Worm (Caenorhabditis elegans): Measurements from ENCODE around the gene C16C10.4.

The C16C10.4 gene

ce11 chrIII:4220864-4221263 lies 49.7 kb downstream of the C16C10.4 start:
- peak; percentile 24 for TF ChIP-seq ztf-4 (tag; optimal IDR thresholded peaks at IDR 0.05)
- TF ChIP-seq ama-1 (optimal IDR thresholded peaks at IDR 0.05), result no peak
- TF ChIP-seq unc-86 (tag; optimal IDR thresholded peaks at IDR 0.05), result no peak
- no peak for TF ChIP-seq ets-5 (GFP tag; IDR thresholded peaks at IDR 0.05)
- peak; percentile 70 for TF ChIP-seq pax-3 (tag; optimal IDR thresholded peaks at IDR 0.05)
- no peak for TF ChIP-seq nhr-85 (tag)
- TF ChIP-seq lin-13 (GFP tag; optimal IDR thresholded peaks at IDR 0.05), result no peak
- peak; percentile 2 for TF ChIP-seq hlh-4 (tag; optimal IDR thresholded peaks at IDR 0.05)
- no peak for TF ChIP-seq snu-23 (GFP tag; optimal IDR thresholded peaks at IDR 0.05)
- TF ChIP-seq efl-1 (optimal IDR thresholded peaks at IDR 0.05), result no peak
- TF ChIP-seq efl-1 (GFP tag; optimal IDR thresholded peaks at IDR 0.05 in 1 of 2), result no peak
- TF ChIP-seq swsn-7 (tag; optimal IDR thresholded peaks at IDR 0.05), result no peak
- no peak for TF ChIP-seq unc-98 (GFP tag; IDR thresholded peaks at IDR 0.05)
- TF ChIP-seq sox-4 (tag; optimal IDR thresholded peaks at IDR 0.05), result peak; percentile 20
- no peak for TF ChIP-seq aly-2 (tag; optimal IDR thresholded peaks at IDR 0.05)
- TF ChIP-seq alr-1 (tag; optimal IDR thresholded peaks at IDR 0.05; ENCODE audit: borderline replicate concordance), result no peak
- no peak for TF ChIP-seq fos-1 (tag; optimal IDR thresholded peaks at IDR 0.05)
- TF ChIP-seq pag-3 (tag; optimal IDR thresholded peaks at IDR 0.05; ENCODE audit: borderline replicate concordance, insufficient read depth), result no peak
- no peak for TF ChIP-seq egl-27 (tag; optimal IDR thresholded peaks at IDR 0.05)
- no peak for TF ChIP-seq jun-1 (tag; optimal IDR thresholded peaks at IDR 0.05)
- no peak for TF ChIP-seq isw-1 (GFP tag; IDR thresholded peaks at IDR 0.05)
- TF ChIP-seq rnt-1 (tag; optimal IDR thresholded peaks at IDR 0.05), result no peak
- no peak for TF ChIP-seq lsy-2 (tag; optimal IDR thresholded peaks at IDR 0.05)
- TF ChIP-seq nhr-237 (tag; optimal IDR thresholded peaks at IDR 0.05), result no peak
- no peak for TF ChIP-seq mdl-1 (tag; optimal IDR thresholded peaks at IDR 0.05)
- no peak for TF ChIP-seq lin-35 (GFP tag; optimal IDR thresholded peaks at IDR 0.05)
- no peak for TF ChIP-seq dpl-1 (GFP tag; optimal IDR thresholded peaks at IDR 0.05)
- no peak for TF ChIP-seq unc-130 (tag; optimal IDR thresholded peaks at IDR 0.05)
- no peak for TF ChIP-seq lin-39 (tag; optimal IDR thresholded peaks at IDR 0.05)
- TF ChIP-seq nhr-76 (tag; optimal IDR thresholded peaks at IDR 0.05), result no peak
- no peak for TF ChIP-seq unc-30 (tag; optimal IDR thresholded peaks at IDR 0.05)
- no peak for TF ChIP-seq fkh-4 (tag; optimal IDR thresholded peaks at IDR 0.05; ENCODE audit: borderline replicate concordance)
- no peak for TF ChIP-seq nhr-12 (tag; optimal IDR thresholded peaks at IDR 0.05)
- peak; percentile 60 for TF ChIP-seq nhr-47 (tag; optimal IDR thresholded peaks at IDR 0.05)
- TF ChIP-seq sup-37 (GFP tag; optimal IDR thresholded peaks at IDR 0.05), result no peak
- TF ChIP-seq skn-1 (tag; optimal IDR thresholded peaks at IDR 0.05), result no peak
- TF ChIP-seq nhr-20 (tag; optimal IDR thresholded peaks at IDR 0.05), result no peak
- TF ChIP-seq grh-1 (GFP tag; IDR thresholded peaks at IDR 0.05), result no peak
- TF ChIP-seq elt-3 (tag; optimal IDR thresholded peaks at IDR 0.05), result no peak
- TF ChIP-seq C16A3.4 (tag; optimal IDR thresholded peaks at IDR 0.05), result no peak
- no peak for TF ChIP-seq ces-1 (GFP tag; optimal IDR thresholded peaks at IDR 0.05)
- no peak for TF ChIP-seq nhr-77 (tag; optimal IDR thresholded peaks at IDR 0.05)
- no peak for TF ChIP-seq irx-1 (tag; optimal IDR thresholded peaks at IDR 0.05)
- no peak for TF ChIP-seq nhr-84 (tag; optimal IDR thresholded peaks at IDR 0.05)
- no peak for TF ChIP-seq xbp-1 (tag; optimal IDR thresholded peaks at IDR 0.05)
- no peak for TF ChIP-seq mab-9 (GFP tag; IDR thresholded peaks at IDR 0.05)
- TF ChIP-seq zip-4 (GFP tag; optimal IDR thresholded peaks at IDR 0.05), result no peak
- no peak for TF ChIP-seq ceh-8 (GFP tag; optimal IDR thresholded peaks at IDR 0.05)
- no peak for TF ChIP-seq elt-2 (tag; optimal IDR thresholded peaks at IDR 0.05)
- no peak for TF ChIP-seq egl-13 (tag; optimal IDR thresholded peaks at IDR 0.05)
- no peak for TF ChIP-seq lin-14 (GFP tag; optimal IDR thresholded peaks at IDR 0.05)
- no peak for TF ChIP-seq hpl-2 (GFP tag; optimal IDR thresholded peaks at IDR 0.05)
- peak; percentile 61 for TF ChIP-seq nhr-71 (tag; optimal IDR thresholded peaks at IDR 0.05)
- no peak for TF ChIP-seq tbx-2 (tag; optimal IDR thresholded peaks at IDR 0.05)
- peak; percentile 90 for TF ChIP-seq fkh-8 (tag; optimal IDR thresholded peaks at IDR 0.05)

Data from whole organism, L1 larva.